Fruit fly (Drosophila melanogaster) whole organism, embryonic: ENCODE measurements around the gene mwh.

ENCODE experiments used
- Adf1 ChIP-seq: fragments of 200-800 bp; sonication (Bioruptor generic); IDR thresholded peaks from 2 replicates; pipeline ENCODE4 v1.3.6; 2022; ENCODE audit warnings: missing biosample characterization, missing genetic modification characterization
- Awh ChIP-seq: fragments of 200-800 bp; sonication (Bioruptor generic); IDR thresholded peaks from 2 replicates; pipeline ENCODE4, ENCODE4 v1.3.6; 2022; ENCODE audit warnings: missing biosample characterization, missing genetic modification characterization
- Bgb ChIP-seq: fragments of 200-800 bp; sonication (Bioruptor generic); IDR thresholded peaks from 2 replicates; pipeline ENCODE4 v1.3.6; 2022; ENCODE audit warnings: missing biosample characterization, missing genetic modification characterization; ENCODE audit not compliant: partially characterized antibody
- CG11723 ChIP-seq: fragments of 200-800 bp; sonication (Bioruptor generic); optimal IDR thresholded peaks from 2 replicates; lab custom pipeline; 2017; ENCODE audit warnings: missing biosample characterization, mild to moderate bottlenecking, missing genetic modification characterization
- CG12219 ChIP-seq: fragments of 200-800 bp; sonication (Bioruptor generic); optimal IDR thresholded peaks from 3 replicates; lab custom pipeline; 2018; ENCODE audit warnings: missing biosample characterization, mild to moderate bottlenecking, missing genetic modification characterization
- CG12236 ChIP-seq: fragments of 200-800 bp; sonication (Bioruptor generic); optimal IDR thresholded peaks from 2 replicates; lab custom pipeline; 2016; ENCODE audit warnings: missing biosample characterization, missing genetic modification characterization
- CG13123 ChIP-seq: fragments of 200-800 bp; sonication (Bioruptor generic); optimal IDR thresholded peaks from 2 replicates; lab custom pipeline; 2016; ENCODE audit warnings: missing biosample characterization, missing genetic modification characterization
- CG13287 ChIP-seq: fragments of 200-800 bp; sonication (Bioruptor generic); IDR thresholded peaks from 2 replicates; pipeline ENCODE4 v1.3.6; 2022; ENCODE audit warnings: missing biosample characterization, missing genetic modification characterization; ENCODE audit not compliant: partially characterized antibody
- CG14710 ChIP-seq: fragments of 200-800 bp; sonication (Bioruptor generic); optimal IDR thresholded peaks from 3 replicates; lab custom pipeline; 2019; ENCODE audit warnings: missing biosample characterization, mild to moderate bottlenecking, missing genetic modification characterization, moderate library complexity
- CG17359 ChIP-seq: fragments of 200-800 bp; sonication (Bioruptor generic); optimal IDR thresholded peaks from 3 replicates; lab custom pipeline; 2018; ENCODE audit warnings: missing biosample characterization, mild to moderate bottlenecking, missing genetic modification characterization, moderate library complexity
- CG18764 ChIP-seq: fragments of 200-800 bp; sonication (Bioruptor generic); optimal IDR thresholded peaks from 3 replicates; lab custom pipeline; 2016; ENCODE audit warnings: missing biosample characterization, missing genetic modification characterization
- CG2712 ChIP-seq: fragments of 200-800 bp; optimal IDR thresholded peaks from 3 replicates; lab custom pipeline; 2019; ENCODE audit warnings: missing biosample characterization, mild to moderate bottlenecking, missing genetic modification characterization, moderate library complexity
- CG31224 ChIP-seq: fragments of 200-800 bp; sonication (Bioruptor generic); IDR thresholded peaks from 2 replicates; pipeline ENCODE4 v1.3.6; 2022; ENCODE audit warnings: missing biosample characterization, missing genetic modification characterization
- CG34224 ChIP-seq: fragments of 200-800 bp; sonication (Bioruptor generic); IDR thresholded peaks from 3 replicates; pipeline ENCODE4 v1.3.6; 2022; ENCODE audit warnings: missing biosample characterization, missing genetic modification characterization; ENCODE audit not compliant: partially characterized antibody
- CG42726 ChIP-seq: fragments of 200-800 bp; sonication (Bioruptor generic); IDR thresholded peaks from 2 replicates; pipeline ENCODE4 v1.3.6; 2022; ENCODE audit warnings: missing biosample characterization, missing genetic modification characterization; ENCODE audit not compliant: partially characterized antibody
- CG4707 ChIP-seq: fragments of 200-800 bp; sonication (Bioruptor generic); optimal IDR thresholded peaks from 2 replicates; lab custom pipeline; 2018; ENCODE audit warnings: missing biosample characterization, mild to moderate bottlenecking, missing genetic modification characterization, moderate library complexity
- CG7745 ChIP-seq: fragments of 200-800 bp; sonication (Bioruptor generic); optimal IDR thresholded peaks from 2 replicates; lab custom pipeline; 2018; ENCODE audit warnings: missing biosample characterization, mild to moderate bottlenecking, missing genetic modification characterization, moderate library complexity
- Dll ChIP-seq: fragments of 200-800 bp; sonication (Bioruptor generic); IDR thresholded peaks from 4 replicates; pipeline ENCODE4 v1.3.6; 2022; ENCODE audit warnings: missing biosample characterization, missing genetic modification characterization; ENCODE audit not compliant: partially characterized antibody
- NC2α ChIP-seq: fragments of 200-800 bp; sonication (Bioruptor generic); optimal IDR thresholded peaks from 2 replicates; lab custom pipeline; 2016; ENCODE audit warnings: missing biosample characterization, missing genetic modification characterization
- NFAT ChIP-seq: fragments of 200-800 bp; sonication (Bioruptor generic); IDR thresholded peaks from 2 replicates; pipeline ENCODE4 v1.3.6; 2022; ENCODE audit warnings: missing biosample characterization, missing genetic modification characterization
- Nf-YC ChIP-seq: fragments of 200-800 bp; optimal IDR thresholded peaks from 3 replicates; lab custom pipeline; 2019; ENCODE audit warnings: missing biosample characterization, mild to moderate bottlenecking, missing genetic modification characterization, moderate library complexity
- PHDP ChIP-seq: fragments of 200-800 bp; sonication (Bioruptor generic); optimal IDR thresholded peaks from 3 replicates; lab custom pipeline; 2018; ENCODE audit warnings: missing biosample characterization, mild to moderate bottlenecking, missing genetic modification characterization, moderate library complexity
- Stat92E ChIP-seq, 3 experiments: fragments of >200 bp in 2 of 3; fragments of 200-800 bp in 1 of 3; sonication (Bioruptor generic) in 1 of 3; optimal IDR thresholded peaks; 2 replicates each; lab custom pipeline; 2017 to 2019; ENCODE audit warnings: missing biosample characterization in 3 of 3, missing genetic modification characterization in 3 of 3, mild to moderate bottlenecking in 1 of 3, moderate library complexity in 1 of 3
- Tbp ChIP-seq: fragments of >200 bp; optimal IDR thresholded peaks from 2 replicates; lab custom pipeline; 2018; ENCODE audit warnings: missing biosample characterization, missing genetic modification characterization
- ash1 ChIP-seq: fragments of 200-800 bp; sonication (Bioruptor generic); optimal IDR thresholded peaks from 2 replicates; lab custom pipeline; 2018; ENCODE audit warnings: missing biosample characterization, mild to moderate bottlenecking, missing genetic modification characterization
- ato ChIP-seq: fragments of 200-800 bp; sonication (Bioruptor generic); IDR thresholded peaks from 2 replicates; pipeline ENCODE4 v1.3.6; 2022; ENCODE audit warnings: missing biosample characterization, missing genetic modification characterization; ENCODE audit not compliant: partially characterized antibody
- bcd ChIP-seq: fragments of 200-800 bp; sonication (Bioruptor generic); optimal IDR thresholded peaks from 2 replicates; lab custom pipeline; 2017; ENCODE audit warnings: missing biosample characterization, mild to moderate bottlenecking, missing genetic modification characterization
- bsh ChIP-seq, 2 experiments: fragments of 200-800 bp; sonication (Bioruptor generic); optimal IDR thresholded peaks; 2 replicates each; lab custom pipeline; 2017 to 2018; ENCODE audit warnings: mild to moderate bottlenecking in 2 of 2, missing biosample characterization in 2 of 2, missing genetic modification characterization in 2 of 2, moderate library complexity in 1 of 2
- cad ChIP-seq: fragments of >200 bp; optimal IDR thresholded peaks from 2 replicates; lab custom pipeline; 2017; ENCODE audit warnings: missing biosample characterization, missing genetic modification characterization
- chm ChIP-seq: fragments of 200-800 bp; sonication (Bioruptor generic); IDR thresholded peaks from 2 replicates; pipeline ENCODE4 v1.3.6; 2022; ENCODE audit warnings: missing biosample characterization, missing genetic modification characterization
- dmrt11E ChIP-seq: fragments of 200-800 bp; sonication (Bioruptor generic); optimal IDR thresholded peaks from 3 replicates; lab custom pipeline; 2018; ENCODE audit warnings: missing biosample characterization, mild to moderate bottlenecking, missing genetic modification characterization, moderate library complexity
- dpn ChIP-seq, 2 experiments: fragments of 200-800 bp; sonication (Bioruptor generic); optimal IDR thresholded peaks; 3 replicates each; lab custom pipeline; 2016; ENCODE audit warnings: missing biosample characterization in 2 of 2, missing genetic modification characterization in 2 of 2
- ewg ChIP-seq: fragments of 200-800 bp; sonication (Bioruptor generic); optimal IDR thresholded peaks from 3 replicates; lab custom pipeline; 2017; ENCODE audit warnings: mild to moderate bottlenecking, missing biosample characterization, missing genetic modification reagents, missing genetic modification characterization
- fd102C ChIP-seq: fragments of 200-800 bp; sonication (Bioruptor generic); optimal IDR thresholded peaks from 2 replicates; lab custom pipeline; 2018; ENCODE audit warnings: missing biosample characterization, mild to moderate bottlenecking, missing genetic modification characterization, moderate library complexity
- gsb-n ChIP-seq: fragments of 200-800 bp; sonication (Bioruptor generic); optimal IDR thresholded peaks from 3 replicates; lab custom pipeline; 2018; ENCODE audit warnings: missing biosample characterization, mild to moderate bottlenecking, missing genetic modification characterization
- hbn ChIP-seq: fragments of 200-800 bp; sonication (Bioruptor generic); IDR thresholded peaks from 2 replicates; pipeline ENCODE4 v1.3.6; 2022; ENCODE audit warnings: missing biosample characterization, missing genetic modification characterization; ENCODE audit not compliant: partially characterized antibody
- hkb ChIP-seq, 2 experiments: fragments of 200-800 bp in 1 of 2; fragments of >200 bp in 1 of 2; sonication (Bioruptor generic) in 1 of 2; IDR thresholded peaks in 1 of 2; optimal IDR thresholded peaks in 1 of 2; 2 replicates each; pipeline versions ENCODE4 v1.3.6 to Lab custom; 2017 to 2022; ENCODE audit warnings: missing biosample characterization in 1 of 2, missing genetic modification characterization in 1 of 2
- lmd ChIP-seq: fragments of 200-800 bp; sonication (Bioruptor generic); IDR thresholded peaks from 2 replicates; pipeline ENCODE4 v1.3.6; 2022; ENCODE audit warnings: missing biosample characterization, missing genetic modification characterization
- nerfin-1 ChIP-seq: fragments of 200-800 bp; sonication (Bioruptor generic); optimal IDR thresholded peaks from 3 replicates; lab custom pipeline; 2019; ENCODE audit warnings: missing biosample characterization, mild to moderate bottlenecking, missing genetic modification characterization, moderate library complexity
- pb ChIP-seq: fragments of 200-800 bp; sonication (Bioruptor generic); optimal IDR thresholded peaks from 3 replicates; lab custom pipeline; 2016; ENCODE audit warnings: missing biosample characterization, missing genetic modification characterization
- pros ChIP-seq: fragments of 200-800 bp; sonication (Bioruptor generic); optimal IDR thresholded peaks from 3 replicates; lab custom pipeline; 2019; ENCODE audit warnings: missing biosample characterization, mild to moderate bottlenecking, missing genetic modification characterization, moderate library complexity
- seq ChIP-seq: fragments of 200-800 bp; sonication (Bioruptor generic); IDR thresholded peaks from 2 replicates; pipeline ENCODE4 v1.3.6; 2022; ENCODE audit warnings: missing biosample characterization, missing genetic modification characterization
- sob ChIP-seq: fragments of 200-800 bp; sonication (Bioruptor generic); IDR thresholded peaks from 2 replicates; pipeline ENCODE4 v1.3.6; 2022; ENCODE audit warnings: missing biosample characterization, missing genetic modification characterization
- stc ChIP-seq: fragments of 200-800 bp; sonication (Bioruptor generic); IDR thresholded peaks from 2 replicates; pipeline ENCODE4 v1.3.6; 2022; ENCODE audit warnings: missing biosample characterization, missing genetic modification characterization
- tin ChIP-seq: fragments of 200-800 bp; sonication (Bioruptor generic); optimal IDR thresholded peaks from 3 replicates; lab custom pipeline; 2016; ENCODE audit warnings: missing biosample characterization, missing genetic modification characterization
- tll ChIP-seq, 2 experiments: fragments of 200-800 bp in 1 of 2; fragments of >200 bp in 1 of 2; sonication (Bioruptor generic) in 1 of 2; optimal IDR thresholded peaks; 2 replicates each; lab custom pipeline; 2017 to 2019; ENCODE audit warnings: missing biosample characterization in 2 of 2, missing genetic modification characterization in 2 of 2, mild to moderate bottlenecking in 1 of 2, moderate library complexity in 1 of 2
- zfh1 ChIP-seq: fragments of 200-800 bp; sonication (Bioruptor generic); IDR thresholded peaks from 3 replicates; pipeline ENCODE4 v1.3.6; 2022; ENCODE audit warnings: missing biosample characterization, missing genetic modification characterization

The mwh gene

DNA sequence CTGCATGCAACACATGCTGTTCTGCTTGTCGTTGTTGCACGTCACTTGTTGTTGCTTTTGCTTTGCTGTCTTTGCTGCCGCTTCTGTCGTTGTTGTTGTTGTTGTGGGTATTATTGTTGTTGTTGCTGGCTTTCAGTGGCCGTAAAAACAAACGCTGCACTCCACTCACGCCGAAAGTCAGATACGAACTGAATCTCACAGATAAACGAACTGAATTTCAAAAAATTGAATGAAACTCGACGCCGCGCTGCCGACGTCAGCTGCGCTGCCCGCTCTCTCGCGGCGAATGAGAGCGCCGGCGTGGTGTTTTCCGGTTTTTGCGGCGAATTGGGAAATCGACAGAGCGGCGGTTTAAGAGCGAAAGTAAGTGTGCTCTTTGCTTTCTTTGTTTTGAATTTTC is 23.5 kb upstream of the mwh start, which contains the start of gene bab2 (continued):
- TF ChIP-seq CG13287 (GFP tag; lab: Robert Waterston, UW) = peak; percentile 54; the same call in 1 of the 2 replicates
- peak; percentile 33 for TF ChIP-seq gsb-n (tag; lab: Kevin White, UChicago)
- TF ChIP-seq Adf1 (GFP tag; lab: Robert Waterston, UW) = peak; percentile 97
- TF ChIP-seq CG34224 (GFP tag; lab: Robert Waterston, UW) = peak; percentile 52; the same call in 1 of the 3 replicates
- peak; percentile 15 for TF ChIP-seq CG7745
- TF ChIP-seq NC2α (GFP tag; lab: Kevin White, UChicago) = peak; percentile 4
- peak; percentile 30 for TF ChIP-seq CG12219 (GFP tag; lab: Kevin White, UChicago)
- TF ChIP-seq lmd (GFP tag; lab: Robert Waterston, UW) = no peak
- TF ChIP-seq cad (GFP tag; lab: Kevin White, UChicago) = peak; percentile 30
- peak; percentile 49 for TF ChIP-seq fd102C
- no peak for TF ChIP-seq bcd (GFP tag; lab: Kevin White, UChicago)
- TF ChIP-seq dmrt11E = no peak
- TF ChIP-seq hbn (GFP tag; lab: Robert Waterston, UW) = peak; percentile 17; the same call in 1 of the 2 replicates
- TF ChIP-seq pb (GFP tag; lab: Kevin White, UChicago) = peak; percentile 9
- peak; percentile 31 for TF ChIP-seq CG4707
- peak in 1 of 3 experiments; percentile 76 for TF ChIP-seq Stat92E (GFP tag; optimal IDR thresholded peaks at IDR 0.05; lab: Kevin White, UChicago)
- TF ChIP-seq Awh = peak; percentile 6; the same call in 1 of the 2 replicates
- peak; percentile 49 for TF ChIP-seq Nf-YC (tag; lab: Kevin White, UChicago)
- peak; percentile 12 for TF ChIP-seq CG11723 (GFP tag; lab: Kevin White, UChicago)
- TF ChIP-seq stc (GFP tag; lab: Robert Waterston, UW) = peak; percentile 62; the same call in 1 of the 2 replicates
- TF ChIP-seq NFAT (GFP tag; lab: Robert Waterston, UW) = no peak
- peak; percentile 13 for TF ChIP-seq CG17359 (tag; lab: Kevin White, UChicago)
- peak; percentile 45 for TF ChIP-seq ewg
- peak in 1 of 2 experiments; percentile 10 for TF ChIP-seq dpn (GFP tag; optimal IDR thresholded peaks at IDR 0.05; lab: Kevin White, UChicago)
- peak; percentile 56 for TF ChIP-seq Bgb (GFP tag; lab: Robert Waterston, UW)
- no peak for TF ChIP-seq Tbp (GFP tag; lab: Kevin White, UChicago)
- 0 out of 2 replicates have a peak, but pooled peaks have one; percentile 24 for TF ChIP-seq CG31224
- peak; percentile 14 for TF ChIP-seq CG13123
- TF ChIP-seq tin (GFP tag; lab: Kevin White, UChicago) = no peak
- TF ChIP-seq CG18764 = no peak
- TF ChIP-seq tll (GFP tag; optimal IDR thresholded peaks at IDR 0.05; lab: Kevin White, UChicago) = peak in 1 of 2 experiments; percentile 43
- 0 out of 2 replicates have a peak, but pooled peaks have one; percentile 32 for TF ChIP-seq sob (GFP tag; lab: Robert Waterston, UW)
- TF ChIP-seq pros (GFP tag; lab: Kevin White, UChicago) = peak; percentile 40
- TF ChIP-seq ato (GFP tag; lab: Robert Waterston, UW) = peak; percentile 29; the same call in 1 of the 2 replicates
- TF ChIP-seq PHDP = peak; percentile 16
- TF ChIP-seq chm (GFP tag; lab: Robert Waterston, UW) = peak; percentile 95
- peak; percentile 18 to 21 for TF ChIP-seq bsh (GFP tag; optimal IDR thresholded peaks at IDR 0.05; lab: Kevin White, UChicago)
- peak; percentile 37 for TF ChIP-seq ash1 (GFP tag; lab: Kevin White, UChicago)
- TF ChIP-seq CG42726 (GFP tag; lab: Robert Waterston, UW) = peak; percentile 71; the same call in 1 of the 2 replicates
- 0 out of 4 replicates have a peak, but pooled peaks have one; percentile 39 for TF ChIP-seq Dll
- peak; percentile 1 for TF ChIP-seq CG14710 (tag; lab: Kevin White, UChicago)
- peak; percentile 36 for TF ChIP-seq CG2712
- TF ChIP-seq nerfin-1 (tag; lab: Kevin White, UChicago) = peak; percentile 24
- no peak for TF ChIP-seq hkb (optimal IDR thresholded peaks at IDR 0.05; lab: Kevin White, UChicago)
- 0 out of 2 replicates have a peak, but pooled peaks have one; percentile 33 for TF ChIP-seq hkb (GFP tag; IDR thresholded peaks at IDR 0.05; lab: Robert Waterston, UW)
- TF ChIP-seq CG12236 (GFP tag; lab: Kevin White, UChicago) = peak; percentile 3
- TF ChIP-seq seq = peak; percentile 48; the same call in 1 of the 2 replicates
- 0 out of 3 replicates have a peak, but pooled peaks have one; percentile 19 for TF ChIP-seq zfh1 (GFP tag; lab: Robert Waterston, UW)
